Fruit fly (Drosophila melanogaster): ENCODE results near the gene sky.

DNA sequence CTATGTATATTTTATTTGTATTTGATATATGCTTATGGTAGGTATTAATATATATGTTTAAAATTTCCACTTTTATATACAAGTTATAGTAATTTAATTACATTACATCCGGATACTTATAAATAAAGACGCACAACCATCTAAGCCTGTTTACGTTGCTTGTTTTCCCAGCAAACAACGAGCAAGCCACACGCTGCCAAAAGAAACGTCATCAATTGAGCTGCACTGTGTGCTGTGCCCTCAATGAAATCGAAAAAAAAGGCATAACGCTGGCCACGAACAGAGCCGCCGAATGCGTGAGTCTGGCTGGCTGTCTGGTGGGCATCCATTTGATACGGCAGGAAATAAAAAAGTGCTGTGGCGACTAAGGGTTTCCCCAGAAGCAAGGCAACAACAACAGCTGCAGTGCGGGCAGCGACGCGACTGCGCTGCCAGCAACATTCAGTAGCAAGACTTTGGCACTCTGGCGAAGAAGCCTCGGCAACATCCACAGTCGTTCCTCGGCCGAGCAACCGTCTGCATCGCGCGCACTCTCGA is 66.6 kb downstream of the sky start, which contains the start of gene twit:
- no peak for TF ChIP-seq CrebA (GFP tag; optimal IDR thresholded peaks at IDR 0.05; ENCODE audit: borderline replicate concordance)
- TF ChIP-seq CG32264 (GFP tag; optimal IDR thresholded peaks at IDR 0.05), result no peak
- no peak for TF ChIP-seq psq (GFP tag; optimal IDR thresholded peaks at IDR 0.05)
